Worm (Caenorhabditis elegans) whole organism, L1 larva: ENCODE results near the gene srh-20.
A peak's percentile ranks its signal among the peaks of the same experiment; 100 is the strongest.
"Not testable (repeated sequence)": the region's sequence is repeated elsewhere in the genome, so short reads cannot be mapped to it uniquely, and the experiment has no call there.

Experiments used
- C04F5.9 ChIP-seq: sonication (generic microtip); optimal IDR thresholded peaks from 2 replicates; lab custom pipeline; 2016; ENCODE audit warnings: missing genetic modification characterization, missing compliant biosample characterization
- C34B4.2 ChIP-seq: sonication (generic microtip); optimal IDR thresholded peaks from 2 replicates; lab custom pipeline; 2017; ENCODE audit warnings: mild to moderate bottlenecking, missing genetic modification characterization, missing compliant biosample characterization
- F16B12.6 ChIP-seq: fragments of 150-350 bp; optimal IDR thresholded peaks from 2 replicates; lab custom pipeline; 2014; ENCODE audit warnings: missing biosample characterization, missing genetic modification characterization
- aha-1 ChIP-seq: fragments of 150-350 bp; optimal IDR thresholded peaks from 2 replicates; lab custom pipeline; 2014; ENCODE audit warnings: missing biosample characterization, missing genetic modification characterization
- aly-2 ChIP-seq: fragments of 150-350 bp; optimal IDR thresholded peaks from 2 replicates; lab custom pipeline; 2014; ENCODE audit warnings: missing biosample characterization, missing genetic modification characterization
- ama-1 ChIP-seq: fragments of 150-350 bp; optimal IDR thresholded peaks from 2 replicates; lab custom pipeline; 2014
- ceh-63 ChIP-seq: fragments of 200-800 bp; sonication (Bioruptor generic); optimal IDR thresholded peaks from 2 replicates; lab custom pipeline; 2018; ENCODE audit warnings: mild to moderate bottlenecking, missing genetic modification characterization, missing compliant biosample characterization
- efl-1 ChIP-seq, 4 experiments: fragments of 150-350 bp; optimal IDR thresholded peaks in 3 of 4; peaks in 1 of 4; 1 replicate in 1 of 4; 2 replicates in 3 of 4; lab custom pipeline; 2014; ENCODE audit warnings: missing biosample characterization in 2 of 4, missing genetic modification characterization in 2 of 4, missing genetic modification reagents in 2 of 4
- efl-3 ChIP-seq: fragments of 200-800 bp; sonication (Bioruptor generic); optimal IDR thresholded peaks from 2 replicates; lab custom pipeline; 2018; ENCODE audit warnings: mild to moderate bottlenecking, missing genetic modification characterization, missing compliant biosample characterization
- egl-27 ChIP-seq, 2 experiments: fragments of 150-350 bp in 1 of 2; sonication (generic microtip); optimal IDR thresholded peaks; 3 replicates each; lab custom pipeline; 2017 to 2018; ENCODE audit warnings: missing biosample characterization in 2 of 2, missing genetic modification characterization in 2 of 2, missing genetic modification reagents in 2 of 2
- elt-2 ChIP-seq: sonication (generic microtip); optimal IDR thresholded peaks from 2 replicates; lab custom pipeline; 2016; ENCODE audit warnings: missing genetic modification characterization, mild to moderate bottlenecking, inconsistent platforms, missing compliant biosample characterization, missing genetic modification reagents
- elt-3 ChIP-seq, 6 experiments: fragments of 150-350 bp in 1 of 6; sonication (generic microtip); optimal IDR thresholded peaks; 2 replicates each; lab custom pipeline; 2017 to 2018; ENCODE audit warnings: missing biosample characterization in 6 of 6, missing genetic modification characterization in 6 of 6, inconsistent platforms in 1 of 6
- ets-5 ChIP-seq: fragments of 200-800 bp; sonication (Bioruptor generic); IDR thresholded peaks from 2 replicates; pipeline ENCODE4 v1.3.6; 2022; ENCODE audit warnings: missing genetic modification characterization, missing compliant biosample characterization
- fkh-10 ChIP-seq: sonication (generic microtip); optimal IDR thresholded peaks from 2 replicates; lab custom pipeline; 2017; ENCODE audit warnings: missing biosample characterization, missing genetic modification reagents, missing genetic modification characterization
- fkh-4 ChIP-seq: sonication (generic microtip); optimal IDR thresholded peaks from 2 replicates; lab custom pipeline; 2016; ENCODE audit warnings: missing compliant biosample characterization, missing genetic modification characterization, borderline replicate concordance
- fkh-8 ChIP-seq: sonication (generic microtip); optimal IDR thresholded peaks from 2 replicates; lab custom pipeline; 2016; ENCODE audit warnings: mild to moderate bottlenecking, missing genetic modification characterization, missing compliant biosample characterization
- hlh-17 ChIP-seq: fragments of 200-800 bp; sonication (Bioruptor generic); optimal IDR thresholded peaks from 2 replicates; lab custom pipeline; 2018; ENCODE audit warnings: missing genetic modification characterization, mild to moderate bottlenecking, missing compliant biosample characterization, moderate library complexity, borderline replicate concordance
- irx-1 ChIP-seq: sonication (generic microtip); optimal IDR thresholded peaks from 2 replicates; lab custom pipeline; 2016; ENCODE audit warnings: missing genetic modification characterization, missing compliant biosample characterization
- isw-1 ChIP-seq: fragments of 200-800 bp; sonication (Bioruptor generic); IDR thresholded peaks from 2 replicates; pipeline ENCODE4 v1.3.6; 2022; ENCODE audit warnings: missing genetic modification characterization, missing compliant biosample characterization
- jun-1 ChIP-seq: fragments of 150-350 bp; optimal IDR thresholded peaks from 2 replicates; lab custom pipeline; 2014; ENCODE audit warnings: missing biosample characterization, missing genetic modification reagents, missing genetic modification characterization
- lin-39 ChIP-seq: fragments of 150-350 bp; optimal IDR thresholded peaks from 2 replicates; lab custom pipeline; 2014; ENCODE audit warnings: missing biosample characterization, missing genetic modification reagents, missing genetic modification characterization
- lsy-2 ChIP-seq, 2 experiments: fragments of 150-350 bp; optimal IDR thresholded peaks; 2 replicates each; lab custom pipeline; 2014; ENCODE audit warnings: missing biosample characterization in 2 of 2, missing genetic modification characterization in 2 of 2
- mef-2 ChIP-seq: fragments of 150-350 bp; optimal IDR thresholded peaks from 2 replicates; lab custom pipeline; 2014; ENCODE audit warnings: missing biosample characterization, missing genetic modification characterization
- mep-1 ChIP-seq: fragments of 150-350 bp; optimal IDR thresholded peaks from 2 replicates; lab custom pipeline; 2014; ENCODE audit warnings: missing biosample characterization, missing genetic modification characterization
- nhr-11 ChIP-seq: fragments of 150-350 bp; optimal IDR thresholded peaks from 2 replicates; lab custom pipeline; 2014; ENCODE audit warnings: missing biosample characterization, missing genetic modification characterization
- nhr-19 ChIP-seq: fragments of 200-800 bp; sonication (Bioruptor generic); conservative IDR thresholded peaks from 2 replicates; pipeline ENCODE4 v1.3.6; 2022; ENCODE audit warnings: missing genetic modification characterization, missing compliant biosample characterization
- nhr-20 ChIP-seq: sonication (generic microtip); optimal IDR thresholded peaks from 2 replicates; lab custom pipeline; 2016; ENCODE audit warnings: mild to moderate bottlenecking, missing genetic modification characterization, missing compliant biosample characterization
- nhr-28 ChIP-seq: fragments of 150-350 bp; optimal IDR thresholded peaks from 2 replicates; lab custom pipeline; 2014; ENCODE audit warnings: missing biosample characterization, missing genetic modification characterization
- nhr-47 ChIP-seq: sonication (generic microtip); optimal IDR thresholded peaks from 2 replicates; lab custom pipeline; 2016; ENCODE audit warnings: mild to moderate bottlenecking, missing genetic modification characterization, moderate library complexity, missing compliant biosample characterization
- nhr-77 ChIP-seq: fragments of 150-350 bp; optimal IDR thresholded peaks from 2 replicates; lab custom pipeline; 2014; ENCODE audit warnings: missing biosample characterization, missing genetic modification characterization
- nhr-84 ChIP-seq: sonication (generic microtip); optimal IDR thresholded peaks from 2 replicates; lab custom pipeline; 2017; ENCODE audit warnings: missing biosample characterization, missing genetic modification characterization
- pag-3 ChIP-seq: sonication (generic microtip); optimal IDR thresholded peaks from 2 replicates; lab custom pipeline; 2017; ENCODE audit warnings: missing genetic modification characterization, mild to moderate bottlenecking, missing compliant biosample characterization, antibody characterized with exemption, borderline replicate concordance; ENCODE audit not compliant: insufficient read depth
- rnt-1 ChIP-seq: sonication (generic microtip); optimal IDR thresholded peaks from 2 replicates; lab custom pipeline; 2016; ENCODE audit warnings: mild to moderate bottlenecking, missing genetic modification characterization, moderate library complexity, missing compliant biosample characterization
- snu-23 ChIP-seq: sonication (generic microtip); optimal IDR thresholded peaks from 2 replicates; lab custom pipeline; 2016; ENCODE audit warnings: missing genetic modification characterization, missing compliant biosample characterization
- swsn-7 ChIP-seq: sonication (generic microtip); optimal IDR thresholded peaks from 2 replicates; lab custom pipeline; 2016; ENCODE audit warnings: missing genetic modification characterization, missing compliant biosample characterization
- tbx-2 ChIP-seq: sonication (generic microtip); optimal IDR thresholded peaks from 2 replicates; lab custom pipeline; 2016; ENCODE audit warnings: missing genetic modification characterization, missing compliant biosample characterization
- unc-30 ChIP-seq: sonication (generic microtip); optimal IDR thresholded peaks from 2 replicates; lab custom pipeline; 2017; ENCODE audit warnings: missing biosample characterization, missing genetic modification characterization
- unc-86 ChIP-seq: sonication (generic microtip); optimal IDR thresholded peaks from 2 replicates; lab custom pipeline; 2016; ENCODE audit warnings: missing genetic modification characterization, missing compliant biosample characterization
- vab-15 ChIP-seq: sonication (generic microtip); optimal IDR thresholded peaks from 2 replicates; lab custom pipeline; 2017; ENCODE audit warnings: missing genotype, mild to moderate bottlenecking, missing genetic modification characterization, missing compliant biosample characterization
- xbp-1 ChIP-seq: sonication (generic microtip); optimal IDR thresholded peaks from 2 replicates; lab custom pipeline; 2016; ENCODE audit warnings: missing genetic modification characterization, missing compliant biosample characterization
- zip-4 ChIP-seq: fragments of 200-800 bp; sonication (Bioruptor generic); optimal IDR thresholded peaks from 2 replicates; lab custom pipeline; 2018; ENCODE audit warnings: mild to moderate bottlenecking, missing genetic modification characterization, moderate library complexity, missing compliant biosample characterization
- ztf-11 ChIP-seq, 2 experiments: sonication (generic microtip); optimal IDR thresholded peaks; 2 replicates each; lab custom pipeline; 2016 to 2017; ENCODE audit warnings: missing genetic modification characterization in 2 of 2, missing biosample characterization in 1 of 2, missing compliant biosample characterization in 1 of 2
- ztf-4 ChIP-seq: fragments of 150-350 bp; optimal IDR thresholded peaks from 2 replicates; lab custom pipeline; 2014; ENCODE audit warnings: missing biosample characterization, missing genetic modification characterization

Gene srh-20

DNA sequence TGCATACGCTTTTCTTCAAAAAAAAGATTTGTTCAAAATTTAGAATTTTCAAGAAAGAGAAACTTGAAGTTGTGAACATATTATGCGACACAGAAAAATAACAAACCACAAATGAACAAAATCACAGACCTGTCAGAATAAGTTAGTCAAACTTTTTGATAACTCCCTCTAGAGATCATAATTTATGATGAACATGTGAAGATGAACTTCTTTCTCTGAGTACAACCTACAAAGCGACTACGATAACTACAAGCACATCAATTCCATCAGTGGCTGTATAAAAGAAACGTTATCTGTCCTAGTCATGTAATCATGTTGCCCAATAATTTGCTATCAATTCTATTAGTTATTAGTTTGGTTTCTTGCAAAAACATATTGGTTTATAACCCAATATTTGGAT, 29.0 kb upstream of the srh-20 start, which contains the start of gene ugt-9 (continued):
- no peak for TF ChIP-seq unc-86 (tag; lab: Kevin White, UChicago)
- TF ChIP-seq C04F5.9 (tag; lab: Kevin White, UChicago): no peak
- TF ChIP-seq mep-1 (tag; lab: Kevin White, UChicago): no peak
- no peak for TF ChIP-seq jun-1 (tag; lab: Kevin White, UChicago)
- no peak for TF ChIP-seq fkh-10 (GFP tag; lab: Kevin White, UChicago)
- peak in 3 of 6 experiments; percentile 58 to 84 (median 61) for TF ChIP-seq elt-3 (tag; optimal IDR thresholded peaks at IDR 0.05; lab: Kevin White, UChicago)
- no peak for TF ChIP-seq xbp-1
- no peak for TF ChIP-seq irx-1
- peak; percentile 72 for TF ChIP-seq nhr-20 (tag; lab: Kevin White, UChicago)
- no peak for TF ChIP-seq vab-15 (tag; lab: Kevin White, UChicago)
- no peak for TF ChIP-seq nhr-47 (tag; lab: Kevin White, UChicago)
- TF ChIP-seq efl-3: no peak
- no peak for TF ChIP-seq hlh-17 (GFP tag; lab: Kevin White, UChicago)
- no peak for TF ChIP-seq aly-2 (tag; lab: Kevin White, UChicago)
- TF ChIP-seq unc-30 (tag; lab: Kevin White, UChicago): no peak
- TF ChIP-seq efl-1 (optimal IDR thresholded peaks at IDR 0.05; lab: Kevin White, UChicago): no peak
- TF ChIP-seq efl-1 (GFP tag; optimal IDR thresholded peaks at IDR 0.05 in 1 of 2; lab: Kevin White, UChicago): peak in 1 of 2 experiments; percentile 32
- TF ChIP-seq zip-4 (GFP tag; lab: Kevin White, UChicago): no peak
- no peak for TF ChIP-seq ceh-63 (GFP tag; lab: Kevin White, UChicago)
- peak; percentile 36 for TF ChIP-seq nhr-19 (GFP tag; lab: Robert Waterston, UW)
- TF ChIP-seq lin-39 (tag; lab: Kevin White, UChicago): no peak
- TF ChIP-seq ztf-11 (tag; optimal IDR thresholded peaks at IDR 0.05; lab: Kevin White, UChicago): no peak
- TF ChIP-seq swsn-7 (tag; lab: Kevin White, UChicago): no peak
- no peak for TF ChIP-seq nhr-11 (tag; lab: Kevin White, UChicago)
- TF ChIP-seq, all 84 proteins: peak for 13

DNA sequence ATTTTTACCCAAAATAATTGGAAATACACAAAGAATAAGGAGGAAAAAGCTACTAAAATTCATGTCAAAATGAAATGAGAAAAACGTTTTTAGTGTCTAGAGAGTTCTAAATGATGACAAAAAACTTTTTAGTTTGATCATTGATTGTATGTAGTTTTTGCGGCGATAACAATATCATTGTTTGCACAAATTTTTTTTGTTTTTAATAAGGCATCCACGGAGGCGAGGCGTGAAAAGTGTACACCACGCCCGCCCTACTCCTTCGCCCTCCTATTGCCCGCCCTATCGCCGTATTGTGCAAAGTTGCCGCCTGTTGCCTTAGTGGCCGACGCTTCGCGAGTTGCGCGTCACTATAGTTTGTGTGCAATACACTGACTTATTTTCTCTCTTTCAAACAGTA, 24.7 kb upstream of the srh-20 start, which contains the start of gene ugt-10:
Gene ugt-10 (minus strand): TSS at position 101 of the 400 bp plus-strand sequence.
- not testable (repeated sequence) for TF ChIP-seq elt-2, fkh-4, nhr-28 (tag; lab: Kevin White, UChicago)

DNA sequence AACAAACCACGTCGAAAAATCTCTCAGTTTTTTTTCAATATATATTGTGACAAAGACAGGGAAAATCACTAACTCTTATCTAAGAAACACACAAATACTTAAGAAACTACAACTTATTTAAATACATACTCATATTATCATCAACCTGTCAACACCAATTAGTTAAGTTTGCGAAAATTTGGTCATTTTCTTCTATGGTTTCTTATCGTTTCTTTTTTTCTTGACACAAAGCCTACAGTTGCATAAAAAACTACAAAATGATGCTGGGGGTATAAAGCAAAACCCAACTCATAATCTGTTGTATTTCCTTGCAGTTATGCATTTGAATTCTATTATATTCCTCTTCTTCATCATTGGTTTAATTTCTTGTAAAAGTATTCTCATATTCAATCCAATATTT, 23.6 kb upstream of the srh-20 start, which contains the start of gene ugt-67:
Gene ugt-67 (plus strand): TSS at position 301 of the 400 bp plus-strand sequence.
- TF ChIP-seq elt-2 (tag; lab: Kevin White, UChicago): no peak
- no peak for TF ChIP-seq egl-27 (tag; optimal IDR thresholded peaks at IDR 0.05; lab: Kevin White, UChicago)
- TF ChIP-seq F16B12.6 (tag; lab: Kevin White, UChicago): no peak
- no peak for TF ChIP-seq ama-1 (lab: Kevin White, UChicago)
- no peak for TF ChIP-seq zip-4 (GFP tag; lab: Kevin White, UChicago)
- TF ChIP-seq ztf-4: no peak
- no peak for TF ChIP-seq lsy-2 (tag; optimal IDR thresholded peaks at IDR 0.05; lab: Kevin White, UChicago)

DNA sequence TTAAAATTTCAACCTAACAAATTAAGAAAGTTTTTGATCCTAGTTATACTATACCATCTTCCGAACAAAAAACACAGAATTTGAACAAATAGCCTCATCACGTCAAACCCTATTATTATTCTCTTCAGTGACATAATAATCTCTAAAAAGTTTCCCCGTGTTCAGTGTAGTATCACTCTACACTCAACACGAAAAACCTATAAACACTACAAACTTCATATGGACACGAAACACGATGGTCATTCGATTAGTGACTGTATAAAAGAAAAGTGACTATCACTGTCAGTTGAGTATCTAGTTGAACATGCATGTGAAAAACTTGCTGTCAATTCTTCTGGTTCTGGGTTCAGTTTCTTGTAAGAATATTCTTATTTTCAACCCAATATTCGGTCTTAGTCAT, 21.0 kb upstream of the srh-20 start, which contains the start of gene ugt-8:
Gene ugt-8 (plus strand): TSS at position 235 of the 400 bp plus-strand sequence.
- no peak for TF ChIP-seq tbx-2 (tag; lab: Kevin White, UChicago)
- no peak for TF ChIP-seq fkh-8 (tag; lab: Kevin White, UChicago)
- no peak for TF ChIP-seq C34B4.2
- peak; percentile 12 for TF ChIP-seq snu-23 (GFP tag; lab: Kevin White, UChicago)
- no peak for TF ChIP-seq rnt-1 (tag; lab: Kevin White, UChicago)
- TF ChIP-seq efl-1 (optimal IDR thresholded peaks at IDR 0.05; lab: Kevin White, UChicago): no peak
- TF ChIP-seq efl-1 (GFP tag; optimal IDR thresholded peaks at IDR 0.05 in 1 of 2; lab: Kevin White, UChicago): peak in 1 of 2 experiments; percentile 53
- no peak for TF ChIP-seq mef-2
- TF ChIP-seq nhr-20 (tag; lab: Kevin White, UChicago): peak; percentile 41
- no peak for TF ChIP-seq isw-1
- TF ChIP-seq nhr-77: no peak
- no peak for TF ChIP-seq nhr-84 (tag; lab: Kevin White, UChicago)
- no peak for TF ChIP-seq C04F5.9 (tag; lab: Kevin White, UChicago)
- TF ChIP-seq ets-5 (GFP tag; lab: Robert Waterston, UW): no peak
- no peak for TF ChIP-seq swsn-7 (tag; lab: Kevin White, UChicago)
- no peak for TF ChIP-seq pag-3 (tag; lab: Kevin White, UChicago)
- no peak for TF ChIP-seq aha-1
- TF ChIP-seq, all 84 proteins: peak for 3
